Worm (Caenorhabditis elegans) whole organism, L2 larva: ENCODE data around the gene sax-7.
"Not testable (repeated sequence)": the region's sequence is repeated elsewhere in the genome, so short reads cannot be mapped to it uniquely, and the experiment has no call there.

ENCODE experiments used
- C34F6.9 ChIP-seq: fragments of 150-350 bp; optimal IDR thresholded peaks from 2 replicates; lab custom pipeline; 2014; ENCODE audit warnings: missing biosample characterization, missing genetic modification characterization
- F13H6.1 ChIP-seq: sonication (generic microtip); optimal IDR thresholded peaks from 2 replicates; lab custom pipeline; 2016; ENCODE audit warnings: missing genetic modification characterization, missing compliant biosample characterization
- R02D3.7 ChIP-seq: fragments of 150-350 bp; optimal IDR thresholded peaks from 2 replicates; lab custom pipeline; 2014; ENCODE audit warnings: missing biosample characterization, missing genetic modification characterization
- alr-1 ChIP-seq: fragments of 150-350 bp; optimal IDR thresholded peaks from 2 replicates; lab custom pipeline; 2014; ENCODE audit warnings: missing biosample characterization, missing genetic modification characterization
- aly-2 ChIP-seq: fragments of 150-350 bp; optimal IDR thresholded peaks from 2 replicates; lab custom pipeline; 2014; ENCODE audit warnings: missing biosample characterization, missing genetic modification characterization
- blmp-1 ChIP-seq: sonication (generic microtip); optimal IDR thresholded peaks from 2 replicates; lab custom pipeline; 2017; ENCODE audit warnings: missing genetic modification characterization, mild to moderate bottlenecking, missing compliant biosample characterization, antibody characterized with exemption, moderate library complexity; ENCODE audit not compliant: insufficient read depth
- ceh-16 ChIP-seq: fragments of 150-350 bp; optimal IDR thresholded peaks from 2 replicates; lab custom pipeline; 2014; ENCODE audit warnings: missing biosample characterization, missing genetic modification characterization
- ceh-82 ChIP-seq: fragments of 150-350 bp; optimal IDR thresholded peaks from 2 replicates; lab custom pipeline; 2014; ENCODE audit warnings: missing biosample characterization, missing genetic modification characterization
- crh-2 ChIP-seq: sonication (generic microtip); optimal IDR thresholded peaks from 2 replicates; lab custom pipeline; 2017; ENCODE audit warnings: missing biosample characterization, missing genetic modification characterization
- egl-27 ChIP-seq: sonication (generic microtip); optimal IDR thresholded peaks from 3 replicates; lab custom pipeline; 2017; ENCODE audit warnings: missing biosample characterization, missing genetic modification reagents, missing genetic modification characterization
- elt-1 ChIP-seq: fragments of 150-350 bp; optimal IDR thresholded peaks from 2 replicates; lab custom pipeline; 2014; ENCODE audit warnings: missing biosample characterization, missing genetic modification characterization
- fos-1 ChIP-seq: fragments of 150-350 bp; optimal IDR thresholded peaks from 2 replicates; lab custom pipeline; 2014; ENCODE audit warnings: missing biosample characterization, missing genetic modification characterization
- gmeb-1 ChIP-seq: fragments of 150-350 bp; optimal IDR thresholded peaks from 2 replicates; lab custom pipeline; 2014; ENCODE audit warnings: missing biosample characterization, missing genetic modification characterization
- lin-13 ChIP-seq: fragments of 150-350 bp; optimal IDR thresholded peaks from 2 replicates; lab custom pipeline; 2014; ENCODE audit warnings: missing biosample characterization, missing genetic modification reagents, missing genetic modification characterization
- lin-39 ChIP-seq: fragments of 150-350 bp; optimal IDR thresholded peaks from 2 replicates; lab custom pipeline; 2014; ENCODE audit warnings: missing biosample characterization, missing genetic modification reagents, missing genetic modification characterization
- lsy-2 ChIP-seq, 2 experiments: fragments of 150-350 bp in 1 of 2; sonication (generic microtip) in 1 of 2; optimal IDR thresholded peaks; 2 replicates each; lab custom pipeline; 2014 to 2017; ENCODE audit warnings: missing biosample characterization in 2 of 2, missing genetic modification characterization in 2 of 2
- mab-5 ChIP-seq: fragments of 150-350 bp; optimal IDR thresholded peaks from 2 replicates; lab custom pipeline; 2014; ENCODE audit warnings: missing biosample characterization, missing genetic modification characterization
- mbf-1 ChIP-seq: sonication (generic microtip); optimal IDR thresholded peaks from 2 replicates; lab custom pipeline; 2017; ENCODE audit warnings: missing biosample characterization, missing genetic modification characterization
- mdl-1 ChIP-seq, 2 experiments: fragments of 150-350 bp in 1 of 2; sonication (generic microtip) in 1 of 2; optimal IDR thresholded peaks; 2 replicates each; lab custom pipeline; 2017; ENCODE audit warnings: missing biosample characterization in 2 of 2, missing genetic modification characterization in 2 of 2
- nhr-129 ChIP-seq: fragments of 150-350 bp; optimal IDR thresholded peaks from 2 replicates; lab custom pipeline; 2014; ENCODE audit warnings: missing biosample characterization, missing genetic modification characterization
- nhr-21 ChIP-seq: fragments of 150-350 bp; optimal IDR thresholded peaks from 2 replicates; lab custom pipeline; 2014; ENCODE audit warnings: missing biosample characterization, missing genetic modification characterization
- nhr-23 ChIP-seq: fragments of 150-350 bp; optimal IDR thresholded peaks from 2 replicates; lab custom pipeline; 2014; ENCODE audit warnings: missing biosample characterization, missing genetic modification reagents, missing genetic modification characterization
- nhr-25 ChIP-seq: fragments of 150-350 bp; sonication (generic microtip); optimal IDR thresholded peaks from 3 replicates; lab custom pipeline; 2014; ENCODE audit warnings: missing biosample characterization, missing genetic modification characterization
- nhr-6 ChIP-seq: fragments of 150-350 bp; optimal IDR thresholded peaks from 2 replicates; lab custom pipeline; 2014; ENCODE audit warnings: missing biosample characterization, missing genetic modification characterization
- nhr-77 ChIP-seq: fragments of 150-350 bp; optimal IDR thresholded peaks from 2 replicates; lab custom pipeline; 2014; ENCODE audit warnings: missing biosample characterization, missing genetic modification characterization
- peb-1 ChIP-seq: fragments of 150-350 bp; optimal IDR thresholded peaks from 2 replicates; lab custom pipeline; 2014; ENCODE audit warnings: missing biosample characterization, missing genetic modification characterization
- sem-4 ChIP-seq: fragments of 150-350 bp; optimal IDR thresholded peaks from 2 replicates; lab custom pipeline; 2014; ENCODE audit warnings: missing biosample characterization, missing genetic modification reagents, missing genetic modification characterization
- sma-3 ChIP-seq: sonication (generic microtip); optimal IDR thresholded peaks from 2 replicates; lab custom pipeline; 2016; ENCODE audit warnings: missing genetic modification reagents, missing genetic modification characterization, missing compliant biosample characterization
- sma-9 ChIP-seq, 2 experiments: fragments of 150-350 bp in 1 of 2; sonication (generic microtip) in 1 of 2; optimal IDR thresholded peaks; 2 replicates each; lab custom pipeline; 2014 to 2016; ENCODE audit warnings: missing genetic modification characterization in 2 of 2, mild to moderate bottlenecking in 1 of 2, missing biosample characterization in 1 of 2, missing compliant biosample characterization in 1 of 2, missing genetic modification reagents in 1 of 2, moderate library complexity in 1 of 2
- snpc-4 ChIP-seq: fragments of 150-350 bp; optimal IDR thresholded peaks from 2 replicates; lab custom pipeline; 2014; ENCODE audit warnings: missing biosample characterization, missing genetic modification characterization
- unc-55 ChIP-seq: fragments of 150-350 bp; sonication (generic microtip); optimal IDR thresholded peaks from 3 replicates; lab custom pipeline; 2014; ENCODE audit warnings: missing biosample characterization, missing genetic modification reagents, missing genetic modification characterization
- unc-62 ChIP-seq: fragments of 150-350 bp; optimal IDR thresholded peaks from 2 replicates; lab custom pipeline; 2014; ENCODE audit warnings: missing biosample characterization, missing genetic modification reagents, missing genetic modification characterization
- zag-1 ChIP-seq: fragments of 150-350 bp; optimal IDR thresholded peaks from 2 replicates; lab custom pipeline; 2014; ENCODE audit warnings: missing biosample characterization, missing genetic modification characterization
- ztf-4 ChIP-seq: fragments of 150-350 bp; optimal IDR thresholded peaks from 2 replicates; lab custom pipeline; 2014; ENCODE audit warnings: missing biosample characterization, missing genetic modification characterization

sax-7 gene

ce11 chrIV:8062359-8062758 lies at the start of gene sax-7:
Gene sax-7 (plus strand): TSS chrIV:8062659.
- TF ChIP-seq snpc-4 (tag; lab: Kevin White, UChicago) (no peak), egl-27 (tag; lab: Kevin White, UChicago) (no peak), nhr-23 (tag; lab: Kevin White, UChicago) (no peak), mbf-1 (tag; lab: Kevin White, UChicago) (no peak), nhr-21 (tag; lab: Kevin White, UChicago) (no peak), nhr-129 (tag; lab: Kevin White, UChicago) (no peak), aly-2 (tag; lab: Kevin White, UChicago) (no peak), sma-3 (GFP tag; lab: Kevin White, UChicago) (no peak), nhr-25 (no peak)

ce11 chrIV:8013849-8014248 lies 48.6 kb upstream of the sax-7 start, which contains the start of gene C26B2.8:
Gene C26B2.8 (plus strand): TSS chrIV:8014149.
- TF ChIP-seq alr-1 (tag; lab: Kevin White, UChicago): no peak
- TF ChIP-seq blmp-1 (tag; lab: Kevin White, UChicago): no peak
- no peak for TF ChIP-seq mbf-1 (tag; lab: Kevin White, UChicago)
- TF ChIP-seq zag-1 (tag; lab: Kevin White, UChicago): no peak
- TF ChIP-seq nhr-77: no peak
- no peak for TF ChIP-seq peb-1 (tag; lab: Kevin White, UChicago)
- no peak for TF ChIP-seq nhr-23 (tag; lab: Kevin White, UChicago)
- TF ChIP-seq ceh-82 (tag; lab: Kevin White, UChicago): no peak
- TF ChIP-seq snpc-4 (tag; lab: Kevin White, UChicago): no peak
- no peak for TF ChIP-seq mdl-1 (tag; optimal IDR thresholded peaks at IDR 0.05; lab: Kevin White, UChicago)
- TF ChIP-seq egl-27 (tag; lab: Kevin White, UChicago): no peak
- TF ChIP-seq unc-62: no peak
- TF ChIP-seq sma-9 (GFP tag; optimal IDR thresholded peaks at IDR 0.05; lab: Kevin White, UChicago): no peak
- no peak for TF ChIP-seq sma-9 (tag; optimal IDR thresholded peaks at IDR 0.05; lab: Kevin White, UChicago)

- TF ChIP-seq crh-2 (tag; lab: Kevin White, UChicago) (peak; percentile 49), sma-3 (GFP tag; lab: Kevin White, UChicago) (peak; percentile 90), nhr-129 (tag; lab: Kevin White, UChicago) (peak; percentile 52), unc-55 (GFP tag; lab: Kevin White, UChicago) (peak; percentile 85), gmeb-1 (peak; percentile 67), mab-5 (peak; percentile 25), fos-1 (tag; lab: Kevin White, UChicago) (peak; percentile 15), lin-13 (GFP tag; lab: Kevin White, UChicago) (peak; percentile 66), nhr-21 (tag; lab: Kevin White, UChicago) (peak; percentile 69), sma-9 (GFP tag; optimal IDR thresholded peaks at IDR 0.05; lab: Kevin White, UChicago) (peak; percentile 77), C34F6.9 (tag; lab: Kevin White, UChicago) (peak; percentile 40), R02D3.7 (peak; percentile 54), ztf-4 (peak; percentile 63), lsy-2 (tag; optimal IDR thresholded peaks at IDR 0.05; lab: Kevin White, UChicago) (peak; percentile 27 to 73), F13H6.1 (tag; lab: Kevin White, UChicago) (peak; percentile 84)
- TF ChIP-seq sma-9 (tag; optimal IDR thresholded peaks at IDR 0.05; lab: Kevin White, UChicago): not testable (repeated sequence)
These were observed 46.6 kb upstream of the sax-7 start, which contains the start of gene C26B2.7 for ce11 chrIV:8015726-8016312. Gene C26B2.7 (plus strand): TSS chrIV:8016274.

- no peak for TF ChIP-seq ceh-16 (tag; lab: Kevin White, UChicago)
- no peak for TF ChIP-seq elt-1
- TF ChIP-seq lin-39: no peak
- TF ChIP-seq fos-1 (tag; lab: Kevin White, UChicago): no peak
- no peak for TF ChIP-seq nhr-6 (tag; lab: Kevin White, UChicago)
- TF ChIP-seq aly-2 (tag; lab: Kevin White, UChicago): no peak
- no peak for TF ChIP-seq sem-4 (tag; lab: Kevin White, UChicago)
- TF ChIP-seq nhr-129 (tag; lab: Kevin White, UChicago): no peak
These were observed 45.8 kb upstream of the sax-7 start, which contains the start of gene elpc-4 for ce11 chrIV:8016694-8017093. Gene elpc-4 (plus strand): TSS chrIV:8016994.
